Fruit fly (Drosophila melanogaster) whole organism, larva: Measurements from ENCODE around the gene kirre.

Source experiments
- noc ChIP-seq: fragments of 200-800 bp; sonication (Bioruptor generic); optimal IDR thresholded peaks from 3 replicates; lab custom pipeline; 2019; ENCODE audit warnings: missing biosample characterization, mild to moderate bottlenecking, missing genetic modification characterization, moderate library complexity

The kirre gene

dm6 chrX:2743020-2743419 lies 2.8 kb downstream of the kirre start:
- TF ChIP-seq noc (tag; lab: Kevin White, UChicago) = peak; percentile 89

- TF ChIP-seq noc (tag; lab: Kevin White, UChicago) = no peak
Observed at dm6 chrX:2743601-2744000, 3.4 kb downstream of the kirre start.

- TF ChIP-seq noc (tag; lab: Kevin White, UChicago) = peak; percentile 93
Observed at dm6 chrX:2744042-2744441, 3.9 kb downstream of the kirre start, which contains the start of gene Syx4. Gene Syx4, minus strand, starts transcription at chrX:2744076.

- no peak for TF ChIP-seq noc (tag; lab: Kevin White, UChicago)
Observed at dm6 chrX:2749693-2750092, 9.5 kb downstream of the kirre start.

- no peak for TF ChIP-seq noc (tag; lab: Kevin White, UChicago)
Observed at dm6 chrX:2757400-2757799, 17.2 kb downstream of the kirre start.

- TF ChIP-seq noc (tag; lab: Kevin White, UChicago) = no peak
Observed at dm6 chrX:2761198-2761597, 21.0 kb downstream of the kirre start.

- TF ChIP-seq noc (tag; lab: Kevin White, UChicago) = no peak
Observed at dm6 chrX:2765440-2765839, 25.3 kb downstream of the kirre start.

dm6 chrX:2786553-2787118 lies 46.5 kb downstream of the kirre start:
- peak; percentile 88 for TF ChIP-seq noc (tag; lab: Kevin White, UChicago)

- peak; percentile 89 for TF ChIP-seq noc (tag; lab: Kevin White, UChicago)
Observed at dm6 chrX:2787267-2787666, 47.1 kb downstream of the kirre start.

dm6 chrX:2787857-2788256 lies 47.7 kb downstream of the kirre start:
- no peak for TF ChIP-seq noc (tag; lab: Kevin White, UChicago)

dm6 chrX:2788278-2789023 lies 48.3 kb downstream of the kirre start:
- no peak for TF ChIP-seq noc (tag; lab: Kevin White, UChicago)

- TF ChIP-seq noc (tag; lab: Kevin White, UChicago) = no peak
Observed at dm6 chrX:2789285-2790054, 49.3 kb downstream of the kirre start.

dm6 chrX:2790055-2790617 lies 50.0 kb downstream of the kirre start, which contains the start of gene CG32795:
Gene CG32795, minus strand, starts transcription at chrX:2790567.
- TF ChIP-seq noc (tag; lab: Kevin White, UChicago) = peak; percentile 27

dm6 chrX:2791898-2792297 lies 51.7 kb downstream of the kirre start:
- no peak for TF ChIP-seq noc (tag; lab: Kevin White, UChicago)

- TF ChIP-seq noc (tag; lab: Kevin White, UChicago) = no peak
Observed at dm6 chrX:2794876-2795275, 54.7 kb downstream of the kirre start.
